Fruit fly (Drosophila melanogaster): ENCODE data around the gene Tango6.
A peak's percentile ranks its signal among the peaks of the same experiment; 100 is the strongest.

- TF ChIP-seq lmd (GFP tag; IDR thresholded peaks at IDR 0.05) (no peak), tna (GFP tag; IDR thresholded peaks at IDR 0.05; ENCODE audit: partially characterized antibody) (no peak), seq (GFP tag; IDR thresholded peaks at IDR 0.05) (no peak), da (GFP tag; optimal IDR thresholded peaks at IDR 0.05) (no peak), CG3163 (GFP tag; optimal IDR thresholded peaks at IDR 0.05) (no peak), HLH4C (GFP tag; IDR thresholded peaks at IDR 0.05; ENCODE audit: partially characterized antibody) (peak; percentile 63), CG7786 (GFP tag; optimal IDR thresholded peaks at IDR 0.05) (no peak), tx (GFP tag; optimal IDR thresholded peaks at IDR 0.05) (no peak), CG8388 (GFP tag; optimal IDR thresholded peaks at IDR 0.05) (no peak), az2 (GFP tag; optimal IDR thresholded peaks at IDR 0.05) (no peak), Dfd (GFP tag; optimal IDR thresholded peaks at IDR 0.05) (no peak), sqz (GFP tag; optimal IDR thresholded peaks at IDR 0.05) (no peak), ase (GFP tag; IDR thresholded peaks at IDR 0.05) (no peak), dmrt99B (tag; optimal IDR thresholded peaks at IDR 0.05) (no peak)
These were observed 20.1 kb upstream of the Tango6 start, which contains the start of gene CG10428 for dm6 chr2L:18948724-18949108.
